Worm (Caenorhabditis elegans): ENCODE measurements around the gene C17H11.4.

Gene C17H11.4

ce11 chrX:8181590-8182311, at the start of gene C17H11.4:
Gene C17H11.4 (minus strand): TSS chrX:8181640.
- TF ChIP-seq tbx-37 (GFP tag; conservative IDR thresholded peaks at IDR 0.05): peak; percentile 37; the same call in 1 of the 2 replicates
- 0 out of 2 replicates have a peak, but pooled peaks have one; percentile 13 for TF ChIP-seq flt-1 (GFP tag; IDR thresholded peaks at IDR 0.05)
- TF ChIP-seq tbx-11 (GFP tag; IDR thresholded peaks at IDR 0.05): 0 out of 2 replicates have a peak, but pooled peaks have one; percentile 53
- peak; percentile 69 for TF ChIP-seq sea-1 (GFP tag; conservative IDR thresholded peaks at IDR 0.05)
- peak; percentile 62; the same call in 1 of the 2 replicates for TF ChIP-seq scrt-1 (GFP tag; IDR thresholded peaks at IDR 0.05)

- TF ChIP-seq aly-1 (tag; optimal IDR thresholded peaks at IDR 0.05) (no peak), sea-1 (GFP tag; conservative IDR thresholded peaks at IDR 0.05) (no peak), ceh-13 (GFP tag; optimal IDR thresholded peaks at IDR 0.05) (no peak), ets-7 (tag; optimal IDR thresholded peaks at IDR 0.05) (no peak), ceh-36 (tag; optimal IDR thresholded peaks at IDR 0.05) (no peak), tbx-11 (GFP tag; IDR thresholded peaks at IDR 0.05) (no peak), hmbx-1 (tag; optimal IDR thresholded peaks at IDR 0.05) (no peak), scrt-1 (GFP tag; IDR thresholded peaks at IDR 0.05) (no peak), tbx-37 (GFP tag; conservative IDR thresholded peaks at IDR 0.05) (no peak), ama-1 (optimal IDR thresholded peaks at IDR 0.05) (no peak), tra-4 (tag; optimal IDR thresholded peaks at IDR 0.05) (no peak), F13C5.2 (tag; optimal IDR thresholded peaks at IDR 0.05) (no peak), pes-1 (GFP tag; IDR thresholded peaks at IDR 0.05) (no peak), flt-1 (GFP tag; IDR thresholded peaks at IDR 0.05) (no peak), B0310.2 (tag; optimal IDR thresholded peaks at IDR 0.05) (no peak)
Measured at ce11 chrX:8230579-8230978, 49.1 kb upstream of the C17H11.4 start.

- TF ChIP-seq hnd-1 (tag; optimal IDR thresholded peaks at IDR 0.05) (no peak), hmbx-1 (tag; optimal IDR thresholded peaks at IDR 0.05) (no peak), pes-1 (GFP tag; IDR thresholded peaks at IDR 0.05) (no peak), hmg-4 (GFP tag; optimal IDR thresholded peaks at IDR 0.05) (no peak), ama-1 (optimal IDR thresholded peaks at IDR 0.05) (no peak), ceh-13 (GFP tag; optimal IDR thresholded peaks at IDR 0.05) (no peak)
Measured at ce11 chrX:8229221-8229620, 47.8 kb upstream of the C17H11.4 start.

- TF ChIP-seq pes-1 (GFP tag; IDR thresholded peaks at IDR 0.05): no peak
- TF ChIP-seq tra-4 (tag; optimal IDR thresholded peaks at IDR 0.05): no peak
- TF ChIP-seq aly-1 (tag; optimal IDR thresholded peaks at IDR 0.05): no peak
- no peak for TF ChIP-seq sea-1 (GFP tag; conservative IDR thresholded peaks at IDR 0.05)
- TF ChIP-seq tbx-11 (GFP tag; IDR thresholded peaks at IDR 0.05): no peak
- no peak for TF ChIP-seq ets-7 (tag; optimal IDR thresholded peaks at IDR 0.05)
- TF ChIP-seq ama-1 (optimal IDR thresholded peaks at IDR 0.05): no peak
- no peak for TF ChIP-seq hmg-4 (GFP tag; optimal IDR thresholded peaks at IDR 0.05)
- no peak for TF ChIP-seq ceh-36 (tag; optimal IDR thresholded peaks at IDR 0.05)
- no peak for TF ChIP-seq hnd-1 (tag; optimal IDR thresholded peaks at IDR 0.05)
- no peak for TF ChIP-seq ceh-13 (GFP tag; optimal IDR thresholded peaks at IDR 0.05)
- TF ChIP-seq F13C5.2 (tag; optimal IDR thresholded peaks at IDR 0.05): no peak
- TF ChIP-seq hmbx-1 (tag; optimal IDR thresholded peaks at IDR 0.05): no peak
- TF ChIP-seq flt-1 (GFP tag; IDR thresholded peaks at IDR 0.05): no peak
- no peak for TF ChIP-seq tbx-37 (GFP tag; conservative IDR thresholded peaks at IDR 0.05)
- no peak for TF ChIP-seq scrt-1 (GFP tag; IDR thresholded peaks at IDR 0.05)
- no peak for TF ChIP-seq B0310.2 (tag; optimal IDR thresholded peaks at IDR 0.05)
Measured at ce11 chrX:8224916-8225315, 43.5 kb upstream of the C17H11.4 start, which contains the start of gene K02A6.2. Gene K02A6.2 (minus strand): TSS chrX:8225016.

ce11 chrX:8219428-8219827, 38.0 kb upstream of the C17H11.4 start, which contains the start of gene K02A6.1:
Gene K02A6.1 (plus strand): TSS chrX:8219728.
- TF ChIP-seq ceh-36 (tag; optimal IDR thresholded peaks at IDR 0.05) (no peak), F13C5.2 (tag; optimal IDR thresholded peaks at IDR 0.05) (no peak), ets-7 (tag; optimal IDR thresholded peaks at IDR 0.05) (no peak), aly-1 (tag; optimal IDR thresholded peaks at IDR 0.05) (no peak), tra-4 (tag; optimal IDR thresholded peaks at IDR 0.05) (no peak), scrt-1 (GFP tag; IDR thresholded peaks at IDR 0.05) (no peak), ceh-13 (GFP tag; optimal IDR thresholded peaks at IDR 0.05) (no peak), tbx-11 (GFP tag; IDR thresholded peaks at IDR 0.05) (no peak), hmbx-1 (tag; optimal IDR thresholded peaks at IDR 0.05) (no peak), hmg-4 (GFP tag; optimal IDR thresholded peaks at IDR 0.05) (no peak), B0310.2 (tag; optimal IDR thresholded peaks at IDR 0.05) (no peak)

ce11 chrX:8218653-8219052, 37.2 kb upstream of the C17H11.4 start, which contains the start of gene K02A6.4:
Gene K02A6.4 (minus strand): TSS chrX:8218753.
- TF ChIP-seq hnd-1 (tag; optimal IDR thresholded peaks at IDR 0.05): no peak
- no peak for TF ChIP-seq ceh-36 (tag; optimal IDR thresholded peaks at IDR 0.05)
- no peak for TF ChIP-seq flt-1 (GFP tag; IDR thresholded peaks at IDR 0.05)
- TF ChIP-seq hmg-4 (GFP tag; optimal IDR thresholded peaks at IDR 0.05): no peak

ce11 chrX:8216957-8217356, 35.5 kb upstream of the C17H11.4 start:
- TF ChIP-seq tra-4 (tag; optimal IDR thresholded peaks at IDR 0.05): no peak
- TF ChIP-seq F13C5.2 (tag; optimal IDR thresholded peaks at IDR 0.05): no peak
- TF ChIP-seq flt-1 (GFP tag; IDR thresholded peaks at IDR 0.05): no peak
- no peak for TF ChIP-seq aly-1 (tag; optimal IDR thresholded peaks at IDR 0.05)
- no peak for TF ChIP-seq ama-1 (optimal IDR thresholded peaks at IDR 0.05)
- no peak for TF ChIP-seq ets-7 (tag; optimal IDR thresholded peaks at IDR 0.05)
- TF ChIP-seq ceh-36 (tag; optimal IDR thresholded peaks at IDR 0.05): no peak
- no peak for TF ChIP-seq scrt-1 (GFP tag; IDR thresholded peaks at IDR 0.05)
- no peak for TF ChIP-seq tbx-11 (GFP tag; IDR thresholded peaks at IDR 0.05)
- TF ChIP-seq ceh-13 (GFP tag; optimal IDR thresholded peaks at IDR 0.05): no peak
- TF ChIP-seq sea-1 (GFP tag; conservative IDR thresholded peaks at IDR 0.05): no peak
- TF ChIP-seq B0310.2 (tag; optimal IDR thresholded peaks at IDR 0.05): no peak
- no peak for TF ChIP-seq tbx-37 (GFP tag; conservative IDR thresholded peaks at IDR 0.05)
- TF ChIP-seq hmbx-1 (tag; optimal IDR thresholded peaks at IDR 0.05): no peak
- no peak for TF ChIP-seq hmg-4 (GFP tag; optimal IDR thresholded peaks at IDR 0.05)
- TF ChIP-seq hnd-1 (tag; optimal IDR thresholded peaks at IDR 0.05): no peak
- TF ChIP-seq pes-1 (GFP tag; IDR thresholded peaks at IDR 0.05): no peak
